Fruit fly (Drosophila melanogaster) whole organism, wandering third instar larva: ENCODE measurements around the gene SP1029.
A peak's percentile ranks its signal among the peaks of the same experiment; 100 is the strongest.

Source experiments
- Abd-B ChIP-seq: fragments of >200 bp; optimal IDR thresholded peaks from 2 replicates; lab custom pipeline; 2017; ENCODE audit warnings: missing biosample characterization, missing genetic modification characterization
- CG32264 ChIP-seq: fragments of 200-800 bp; sonication (Bioruptor generic); optimal IDR thresholded peaks from 2 replicates; lab custom pipeline; 2016; ENCODE audit warnings: missing biosample characterization, missing genetic modification characterization
- CG9705 ChIP-seq: fragments of 200-800 bp; sonication (Bioruptor generic); optimal IDR thresholded peaks from 2 replicates; lab custom pipeline; 2018; ENCODE audit warnings: missing biosample characterization, mild to moderate bottlenecking, missing genetic modification characterization
- CrebA ChIP-seq: fragments of 200-800 bp; sonication (Bioruptor generic); optimal IDR thresholded peaks from 2 replicates; lab custom pipeline; 2016; ENCODE audit warnings: missing biosample characterization, mild to moderate bottlenecking, missing genetic modification characterization, borderline replicate concordance
- Dfd ChIP-seq: fragments of >200 bp; optimal IDR thresholded peaks from 2 replicates; lab custom pipeline; 2017; ENCODE audit warnings: missing biosample characterization, missing genetic modification characterization
- Dif ChIP-seq: fragments of 200-275, 200-300 bp; sonication (Bioruptor generic); optimal IDR thresholded peaks from 2 replicates; lab custom pipeline; 2018; ENCODE audit warnings: missing biosample characterization, missing genetic modification characterization; ENCODE audit not compliant: partially characterized antibody
- GATAd ChIP-seq: sonication (Bioruptor generic); optimal IDR thresholded peaks from 2 replicates; lab custom pipeline; 2016; ENCODE audit warnings: missing biosample characterization, missing genetic modification characterization
- HLH106 ChIP-seq: fragments of 200-800 bp; optimal IDR thresholded peaks from 3 replicates; lab custom pipeline; 2019; ENCODE audit warnings: missing biosample characterization, mild to moderate bottlenecking, missing genetic modification characterization, moderate library complexity
- Hnf4 ChIP-seq: fragments of 200-800 bp; sonication (Bioruptor generic); optimal IDR thresholded peaks from 2 replicates; lab custom pipeline; 2016; ENCODE audit warnings: missing biosample characterization, mild to moderate bottlenecking, missing genetic modification characterization
- Hr78 ChIP-seq: fragments of >200 bp; optimal IDR thresholded peaks from 2 replicates; lab custom pipeline; 2017; ENCODE audit warnings: missing biosample characterization, missing genetic modification characterization
- Hr83 ChIP-seq: fragments of 200-300 bp; sonication (Bioruptor generic); optimal IDR thresholded peaks from 2 replicates; lab custom pipeline; 2016; ENCODE audit warnings: missing biosample characterization, mild to moderate bottlenecking, missing genetic modification characterization, moderate library complexity; ENCODE audit not compliant: poor library complexity, severe bottlenecking
- Jra ChIP-seq: sonication (Bioruptor generic); optimal IDR thresholded peaks from 2 replicates; lab custom pipeline; 2016; ENCODE audit warnings: missing biosample characterization, missing genetic modification characterization
- Mio ChIP-seq: sonication (Bioruptor generic); optimal IDR thresholded peaks from 2 replicates; lab custom pipeline; 2016; ENCODE audit warnings: missing biosample characterization, missing genetic modification characterization
- Myc ChIP-seq: fragments of >200 bp; optimal IDR thresholded peaks from 2 replicates; lab custom pipeline; 2017
- N ChIP-seq: fragments of >200 bp; optimal IDR thresholded peaks from 2 replicates; lab custom pipeline; 2018; ENCODE audit warnings: missing biosample characterization, missing external identifiers, missing genetic modification characterization
- OdsH ChIP-seq: fragments of 200-800 bp; sonication (Bioruptor generic); optimal IDR thresholded peaks from 2 replicates; lab custom pipeline; 2016; ENCODE audit warnings: missing biosample characterization, mild to moderate bottlenecking, missing genetic modification characterization
- Rel ChIP-seq, 2 experiments: fragments of 200-800 bp; sonication (Bioruptor generic) in 1 of 2; optimal IDR thresholded peaks; 2 replicates in 1 of 2; 3 replicates in 1 of 2; lab custom pipeline; 2016 to 2019; ENCODE audit warnings: mild to moderate bottlenecking in 2 of 2, missing biosample characterization in 2 of 2, missing genetic modification characterization in 2 of 2, moderate library complexity in 1 of 2
- Sp1 ChIP-seq: fragments of 200-800 bp; sonication (Bioruptor generic); optimal IDR thresholded peaks from 3 replicates; lab custom pipeline; 2019; ENCODE audit warnings: missing biosample characterization, mild to moderate bottlenecking, missing genetic modification characterization, moderate library complexity
- Vsx2 ChIP-seq: fragments of 200-300, 225-300 bp; sonication (Bioruptor generic); optimal IDR thresholded peaks from 2 replicates; lab custom pipeline; 2018; ENCODE audit warnings: missing biosample characterization, missing genetic modification characterization; ENCODE audit not compliant: partially characterized antibody
- br ChIP-seq: fragments of 200-800 bp; sonication (Bioruptor generic); optimal IDR thresholded peaks from 2 replicates; lab custom pipeline; 2016; ENCODE audit warnings: missing biosample characterization, missing genetic modification characterization
- brk ChIP-seq: fragments of 200-800 bp; sonication (Bioruptor generic); optimal IDR thresholded peaks from 2 replicates; lab custom pipeline; 2016; ENCODE audit warnings: missing biosample characterization, mild to moderate bottlenecking, missing genetic modification characterization
- dl ChIP-seq, 2 experiments: fragments of 175-275, 200-275 bp in 1 of 2; fragments of 200-275 bp in 1 of 2; sonication (Bioruptor generic); optimal IDR thresholded peaks; lab custom pipeline; 2018; ENCODE audit warnings: mild to moderate bottlenecking in 2 of 2, missing biosample characterization in 2 of 2, missing genetic modification characterization in 2 of 2, moderate library complexity in 2 of 2; ENCODE audit not compliant: partially characterized antibody in 2 of 2, insufficient read depth in 1 of 2
- dmrt93B ChIP-seq: fragments of 200-800 bp; sonication (Bioruptor generic); optimal IDR thresholded peaks from 2 replicates; lab custom pipeline; 2018; ENCODE audit warnings: missing biosample characterization, mild to moderate bottlenecking, missing genetic modification characterization
- dsf ChIP-seq: sonication (Bioruptor generic); optimal IDR thresholded peaks from 2 replicates; lab custom pipeline; 2016; ENCODE audit warnings: missing biosample characterization, missing genetic modification characterization, borderline replicate concordance
- ey ChIP-seq: fragments of 200-800 bp; sonication (Bioruptor generic); optimal IDR thresholded peaks from 2 replicates; lab custom pipeline; 2016; ENCODE audit warnings: missing biosample characterization, missing genetic modification characterization
- foxo ChIP-seq, 2 experiments: fragments of 200-800 bp; sonication (Bioruptor generic); optimal IDR thresholded peaks; 2 replicates in 1 of 2; 3 replicates in 1 of 2; lab custom pipeline; 2016 to 2017; ENCODE audit warnings: missing biosample characterization in 2 of 2, missing genetic modification characterization in 2 of 2
- fru ChIP-seq: fragments of 200-800 bp; sonication (Bioruptor generic); optimal IDR thresholded peaks from 3 replicates; lab custom pipeline; 2016; ENCODE audit warnings: missing biosample characterization, mild to moderate bottlenecking, missing genetic modification characterization
- h ChIP-seq: fragments of 200-800 bp; sonication (Bioruptor generic); optimal IDR thresholded peaks from 3 replicates; lab custom pipeline; 2016; ENCODE audit warnings: missing biosample characterization, mild to moderate bottlenecking, missing genetic modification characterization
- jim ChIP-seq: fragments of 175-275, 200-325 bp; sonication (Bioruptor generic); optimal IDR thresholded peaks from 2 replicates; lab custom pipeline; 2016; ENCODE audit warnings: missing biosample characterization, mild to moderate bottlenecking, missing genetic modification characterization
- lola ChIP-seq: fragments of >200 bp; optimal IDR thresholded peaks from 2 replicates; lab custom pipeline; 2017; ENCODE audit warnings: missing biosample characterization, missing genetic modification characterization
- pan ChIP-seq: fragments of >200 bp; optimal IDR thresholded peaks from 2 replicates; lab custom pipeline; 2017
- psq ChIP-seq: fragments of 200-800 bp; sonication (Bioruptor generic); optimal IDR thresholded peaks from 3 replicates; lab custom pipeline; 2017; ENCODE audit warnings: missing biosample characterization, mild to moderate bottlenecking, missing genetic modification characterization, moderate library complexity
- rgr ChIP-seq: fragments of 200-800 bp; sonication (Bioruptor generic); optimal IDR thresholded peaks from 3 replicates; lab custom pipeline; 2016; ENCODE audit warnings: missing biosample characterization, mild to moderate bottlenecking, missing genetic modification characterization
- sage ChIP-seq: fragments of 200-800 bp; sonication (Bioruptor generic); optimal IDR thresholded peaks from 2 replicates; lab custom pipeline; 2016; ENCODE audit warnings: missing biosample characterization, mild to moderate bottlenecking, missing genetic modification characterization
- sv ChIP-seq: fragments of 200-800 bp; sonication (Bioruptor generic); optimal IDR thresholded peaks from 3 replicates; lab custom pipeline; 2016; ENCODE audit warnings: missing biosample characterization, missing genetic modification characterization
- tai ChIP-seq: sonication (Bioruptor generic); optimal IDR thresholded peaks from 2 replicates; lab custom pipeline; 2016; ENCODE audit warnings: missing biosample characterization, missing genetic modification characterization
- usp ChIP-seq: fragments of >200 bp; optimal IDR thresholded peaks from 2 replicates; lab custom pipeline; 2017; ENCODE audit warnings: missing biosample characterization, missing genetic modification characterization
- woc ChIP-seq: sonication (Bioruptor generic); optimal IDR thresholded peaks from 2 replicates; lab custom pipeline; 2016; ENCODE audit warnings: missing biosample characterization, mild to moderate bottlenecking, missing genetic modification characterization

SP1029 gene

dm6 chr3R:29199807-29200693, 50.2 kb downstream of the SP1029 start, which contains the start of gene CG11899:
Gene CG11899 (plus strand): TSS chr3R:29200454.
- TF ChIP-seq Dif (GFP tag; lab: Kevin White, UChicago): peak; percentile 86
- peak; percentile 86 for TF ChIP-seq OdsH
- TF ChIP-seq pan: no peak
- TF ChIP-seq Mio (GFP tag; lab: Kevin White, UChicago): no peak
- no peak for TF ChIP-seq N
- TF ChIP-seq jim (GFP tag; lab: Kevin White, UChicago): peak; percentile 69
- TF ChIP-seq Hr83 (GFP tag; lab: Kevin White, UChicago): peak; percentile 94
- peak; percentile 82 for TF ChIP-seq rgr
- no peak for TF ChIP-seq Abd-B (GFP tag; lab: Kevin White, UChicago)
- peak; percentile 82 for TF ChIP-seq HLH106 (tag; lab: Kevin White, UChicago)
- no peak for TF ChIP-seq lola (GFP tag; lab: Kevin White, UChicago)
- peak; percentile 98 for TF ChIP-seq h
- TF ChIP-seq Dfd: no peak
- TF ChIP-seq dl (GFP tag; optimal IDR thresholded peaks at IDR 0.05; lab: Kevin White, UChicago; ENCODE audit: insufficient read depth in 1 of 2, partially characterized antibody in 2 of 2): peak; percentile 15 to 47
- TF ChIP-seq Myc (lab: Kevin White, UChicago): no peak
- peak; percentile 92 for TF ChIP-seq Hnf4 (GFP tag; lab: Kevin White, UChicago)
- TF ChIP-seq dmrt93B (GFP tag; lab: Kevin White, UChicago): peak; percentile 61
- TF ChIP-seq GATAd (GFP tag; lab: Kevin White, UChicago): peak; percentile 43
- TF ChIP-seq psq (GFP tag; lab: Kevin White, UChicago): peak; percentile 96
- TF ChIP-seq sv (GFP tag; lab: Kevin White, UChicago): no peak
- TF ChIP-seq fru: peak; percentile 91
- TF ChIP-seq sage: peak; percentile 90
- TF ChIP-seq Vsx2 (GFP tag; lab: Kevin White, UChicago): peak; percentile 94
- peak; percentile 31 to 97 for TF ChIP-seq foxo (GFP tag; optimal IDR thresholded peaks at IDR 0.05; lab: Kevin White, UChicago)
- peak; percentile 97 for TF ChIP-seq woc (GFP tag; lab: Kevin White, UChicago)
- TF ChIP-seq tai (GFP tag; lab: Kevin White, UChicago): peak; percentile 93
- TF ChIP-seq dsf (GFP tag; lab: Kevin White, UChicago): no peak
- TF ChIP-seq Rel (GFP tag; optimal IDR thresholded peaks at IDR 0.05; lab: Kevin White, UChicago): peak; percentile 85
- peak; percentile 86 for TF ChIP-seq Rel (tag; optimal IDR thresholded peaks at IDR 0.05; lab: Kevin White, UChicago)
- TF ChIP-seq Hr78 (GFP tag; lab: Kevin White, UChicago): no peak
- TF ChIP-seq CG9705 (GFP tag; lab: Kevin White, UChicago): peak; percentile 78
- TF ChIP-seq Sp1: peak; percentile 69
- TF ChIP-seq brk (GFP tag; lab: Kevin White, UChicago): no peak
- peak; percentile 89 for TF ChIP-seq Jra (GFP tag; lab: Kevin White, UChicago)
- TF ChIP-seq CG32264: peak; percentile 82
- TF ChIP-seq ey (GFP tag; lab: Kevin White, UChicago): peak; percentile 87
- no peak for TF ChIP-seq usp (GFP tag; lab: Kevin White, UChicago)
- no peak for TF ChIP-seq CrebA (GFP tag; lab: Kevin White, UChicago)
- TF ChIP-seq br (GFP tag; lab: Kevin White, UChicago): peak; percentile 94

- TF ChIP-seq Mio (GFP tag; lab: Kevin White, UChicago) (no peak), Abd-B (GFP tag; lab: Kevin White, UChicago) (no peak)
These were observed 52.0 kb downstream of the SP1029 start for dm6 chr3R:29198299-29198698.
